Worm (Caenorhabditis elegans) whole organism, young adult: Measurements from ENCODE around the gene clec-196.

Source experiments
- B0261.1 ChIP-seq: sonication (generic microtip); optimal IDR thresholded peaks from 2 replicates; lab custom pipeline; 2016; ENCODE audit warnings: mild to moderate bottlenecking, missing genetic modification characterization, moderate library complexity, missing compliant biosample characterization
- F57C9.4 ChIP-seq: sonication (generic microtip); optimal IDR thresholded peaks from 2 replicates; lab custom pipeline; 2017; ENCODE audit warnings: mild to moderate bottlenecking, missing genetic modification characterization, missing compliant biosample characterization
- Y79H2A.3 ChIP-seq: fragments of 200-800 bp; sonication (Bioruptor generic); conservative IDR thresholded peaks from 2 replicates; pipeline ENCODE4 v1.3.6; 2022; ENCODE audit warnings: missing genetic modification reagents, missing genetic modification characterization, missing compliant biosample characterization
- aptf-2 ChIP-seq: fragments of 200-800 bp; sonication (Bioruptor generic); conservative IDR thresholded peaks from 2 replicates; pipeline ENCODE4 v1.3.6; 2022; ENCODE audit warnings: missing genetic modification reagents, missing genetic modification characterization, missing compliant biosample characterization
- ccch-3 ChIP-seq: fragments of 200-800 bp; sonication (Bioruptor generic); optimal IDR thresholded peaks from 2 replicates; lab custom pipeline; 2018; ENCODE audit warnings: mild to moderate bottlenecking, missing genetic modification characterization, missing compliant biosample characterization
- dox-1 ChIP-seq: fragments of 200-800 bp; sonication (Bioruptor generic); IDR thresholded peaks from 2 replicates; pipeline ENCODE4 v1.3.6; 2022; ENCODE audit warnings: missing genetic modification reagents, missing genetic modification characterization, missing compliant biosample characterization
- ekl-4 ChIP-seq: fragments of 200-800 bp; sonication (Bioruptor generic); IDR thresholded peaks from 2 replicates; pipeline ENCODE4 v1.3.6; 2022; ENCODE audit warnings: missing genetic modification reagents, missing genetic modification characterization, missing compliant biosample characterization
- fkh-3 ChIP-seq: sonication (generic microtip); optimal IDR thresholded peaks from 2 replicates; lab custom pipeline; 2016; ENCODE audit warnings: mild to moderate bottlenecking, missing genetic modification characterization, missing compliant biosample characterization
- gei-17 ChIP-seq: fragments of 200-800 bp; sonication (Bioruptor generic); optimal IDR thresholded peaks from 2 replicates; lab custom pipeline; 2018; ENCODE audit warnings: mild to moderate bottlenecking, missing genetic modification characterization, missing compliant biosample characterization
- him-1 ChIP-seq: sonication (generic microtip); optimal IDR thresholded peaks from 2 replicates; lab custom pipeline; 2016; ENCODE audit warnings: missing genotype, missing genetic modification reagents, missing genetic modification characterization, missing compliant biosample characterization
- hlh-12 ChIP-seq: sonication (generic microtip); optimal IDR thresholded peaks from 2 replicates; lab custom pipeline; 2016; ENCODE audit warnings: missing genetic modification characterization, missing compliant biosample characterization
- hrde-1 ChIP-seq: sonication (generic microtip); optimal IDR thresholded peaks from 2 replicates; lab custom pipeline; 2016; ENCODE audit warnings: missing genetic modification characterization, mild to moderate bottlenecking, missing compliant biosample characterization, moderate library complexity, missing genotype, missing genetic modification reagents, borderline replicate concordance
- lsl-1 ChIP-seq: fragments of 200-800 bp; sonication (Bioruptor generic); optimal IDR thresholded peaks from 2 replicates; lab custom pipeline; 2018; ENCODE audit warnings: mild to moderate bottlenecking, missing genetic modification characterization, moderate library complexity, missing compliant biosample characterization
- madf-8 ChIP-seq: fragments of 200-800 bp; sonication (Bioruptor generic); conservative IDR thresholded peaks from 2 replicates; pipeline ENCODE4 v1.3.6; 2022; ENCODE audit warnings: missing genetic modification reagents, missing genetic modification characterization, missing compliant biosample characterization
- nfyb-1 ChIP-seq: fragments of 200-800 bp; sonication (Bioruptor generic); IDR thresholded peaks from 2 replicates; pipeline ENCODE4 v1.3.6; 2022; ENCODE audit warnings: missing genetic modification reagents, missing genetic modification characterization, missing compliant biosample characterization
- nhr-80 ChIP-seq: sonication (generic microtip); optimal IDR thresholded peaks from 2 replicates; lab custom pipeline; 2016; ENCODE audit warnings: missing genetic modification characterization, missing compliant biosample characterization
- repo-1 ChIP-seq: sonication (generic microtip); optimal IDR thresholded peaks from 2 replicates; lab custom pipeline; 2017; ENCODE audit warnings: mild to moderate bottlenecking, missing genetic modification characterization, missing compliant biosample characterization
- sptf-2 ChIP-seq: fragments of 200-800 bp; sonication (Bioruptor generic); optimal IDR thresholded peaks from 2 replicates; lab custom pipeline; 2018; ENCODE audit warnings: mild to moderate bottlenecking, missing genetic modification characterization, missing compliant biosample characterization
- tlf-1 ChIP-seq: fragments of 200-800 bp; sonication (Bioruptor generic); optimal IDR thresholded peaks from 2 replicates; lab custom pipeline; 2018; ENCODE audit warnings: mild to moderate bottlenecking, missing genetic modification characterization, missing compliant biosample characterization
- zim-3 ChIP-seq: sonication (generic microtip); optimal IDR thresholded peaks from 2 replicates; lab custom pipeline; 2017; ENCODE audit warnings: mild to moderate bottlenecking, missing genetic modification characterization, moderate library complexity, missing compliant biosample characterization
- ztf-3 ChIP-seq: fragments of 200-800 bp; sonication (Bioruptor generic); optimal IDR thresholded peaks from 2 replicates; lab custom pipeline; 2018; ENCODE audit warnings: mild to moderate bottlenecking, missing genetic modification characterization, missing compliant biosample characterization

Gene clec-196

ce11 chrIV:17311842-17312241 is 35.1 kb downstream of the clec-196 start, which contains the start of gene snf-9:
TSS of gene snf-9 (plus strand) at chrIV:17312142.
- TF ChIP-seq gei-17 (GFP tag; lab: Kevin White, UChicago): no peak
- TF ChIP-seq ccch-3 (GFP tag; lab: Kevin White, UChicago): no peak
- TF ChIP-seq dox-1 (GFP tag; lab: Robert Waterston, UW): no peak
- no peak for TF ChIP-seq him-1 (tag; lab: Kevin White, UChicago)
- TF ChIP-seq hrde-1 (tag; lab: Kevin White, UChicago): no peak
- TF ChIP-seq madf-8 (GFP tag; lab: Robert Waterston, UW): no peak
- no peak for TF ChIP-seq Y79H2A.3

ce11 chrIV:17316398-17316797 is 39.6 kb downstream of the clec-196 start, which contains the start of gene C49C3.20:
TSS of gene C49C3.20 (minus strand) at chrIV:17316498.
- TF ChIP-seq fkh-3 (tag; lab: Kevin White, UChicago): no peak
- no peak for TF ChIP-seq ekl-4 (GFP tag; lab: Robert Waterston, UW)
- TF ChIP-seq aptf-2: no peak
- no peak for TF ChIP-seq sptf-2 (GFP tag; lab: Kevin White, UChicago)
- no peak for TF ChIP-seq lsl-1
- no peak for TF ChIP-seq tlf-1
- no peak for TF ChIP-seq zim-3
- TF ChIP-seq nfyb-1: no peak
- no peak for TF ChIP-seq ztf-3 (GFP tag; lab: Kevin White, UChicago)
- no peak for TF ChIP-seq B0261.1
- no peak for TF ChIP-seq repo-1 (tag; lab: Kevin White, UChicago)
- no peak for TF ChIP-seq F57C9.4 (tag; lab: Kevin White, UChicago)

ce11 chrIV:17320445-17320844 is 43.7 kb downstream of the clec-196 start, which contains the start of gene C49C3.4:
TSS of gene C49C3.4 (plus strand) at chrIV:17320795.
- TF ChIP-seq nhr-80 (tag; lab: Kevin White, UChicago) (peak; percentile 56), hlh-12 (tag; lab: Kevin White, UChicago) (no peak)
